Worm (Caenorhabditis elegans): Measurements from ENCODE around the gene unc-83.
A peak's percentile ranks its signal among the peaks of the same experiment; 100 is the strongest.

The unc-83 gene

ce11 chrV:6513786-6514430 lies 49.0 kb downstream of the unc-83 start:
- no peak for TF ChIP-seq ceh-62 (tag; optimal IDR thresholded peaks at IDR 0.05)
- TF ChIP-seq unc-62 (GFP tag; optimal IDR thresholded peaks at IDR 0.05 in 1 of 2) = peak in 1 of 2 experiments; percentile 95
- no peak for TF ChIP-seq unc-62 (tag; optimal IDR thresholded peaks at IDR 0.05)

- TF ChIP-seq lin-39 (tag; optimal IDR thresholded peaks at IDR 0.05) = no peak
- TF ChIP-seq ZK546.5 (tag; optimal IDR thresholded peaks at IDR 0.05) = no peak
- no peak for TF ChIP-seq egl-27 (tag; optimal IDR thresholded peaks at IDR 0.05)
- TF ChIP-seq ctbp-1 (GFP tag; IDR thresholded peaks at IDR 0.05) = 0 out of 2 replicates have a peak, but pooled peaks have one; percentile 36
- peak in 1 of 2 experiments; percentile 30 for TF ChIP-seq daf-16 (GFP tag; optimal IDR thresholded peaks at IDR 0.05)
- TF ChIP-seq daf-16 (tag; optimal IDR thresholded peaks at IDR 0.05) = peak; percentile 21
- no peak for TF ChIP-seq fos-1 (tag; optimal IDR thresholded peaks at IDR 0.05)
- TF ChIP-seq lin-13 (GFP tag; optimal IDR thresholded peaks at IDR 0.05) = peak; percentile 49
- TF ChIP-seq lsy-2 (tag; optimal IDR thresholded peaks at IDR 0.05) = peak; percentile 49 to 58
- peak; percentile 53 for TF ChIP-seq lin-38 (GFP tag; IDR thresholded peaks at IDR 0.05)
- TF ChIP-seq dmd-6 (GFP tag; IDR thresholded peaks at IDR 0.05) = peak; percentile 45
- peak; percentile 55 for TF ChIP-seq mes-2 (tag; optimal IDR thresholded peaks at IDR 0.05; ENCODE audit: poor library complexity, severe bottlenecking)
- TF ChIP-seq Y105C5A.15 (GFP tag; IDR thresholded peaks at IDR 0.05) = 0 out of 2 replicates have a peak, but pooled peaks have one; percentile 46
- 0 out of 2 replicates have a peak, but pooled peaks have one; percentile 48 for TF ChIP-seq tra-1 (GFP tag; IDR thresholded peaks at IDR 0.05)
- no peak for TF ChIP-seq F26F4.8 (GFP tag; conservative IDR thresholded peaks at IDR 0.05)
- TF ChIP-seq ceh-82 (tag; optimal IDR thresholded peaks at IDR 0.05) = no peak
- TF ChIP-seq nhr-28 (tag; optimal IDR thresholded peaks at IDR 0.05) = peak; percentile 36
- peak; percentile 81 for TF ChIP-seq mep-1 (tag; optimal IDR thresholded peaks at IDR 0.05)
- TF ChIP-seq nhr-48 (tag; optimal IDR thresholded peaks at IDR 0.05) = peak; percentile 44
- no peak for TF ChIP-seq unc-62 (GFP tag; optimal IDR thresholded peaks at IDR 0.05 in 1 of 2)
- no peak for TF ChIP-seq unc-62 (tag; optimal IDR thresholded peaks at IDR 0.05)
- peak; percentile 59; the same call in 1 of the 2 replicates for TF ChIP-seq madf-9 (GFP tag; conservative IDR thresholded peaks at IDR 0.05)
- TF ChIP-seq aly-2 (tag; optimal IDR thresholded peaks at IDR 0.05) = no peak
- no peak for TF ChIP-seq ceh-28 (tag; optimal IDR thresholded peaks at IDR 0.05)
- peak; percentile 79 for TF ChIP-seq hlh-11 (tag; optimal IDR thresholded peaks at IDR 0.05)
- TF ChIP-seq hmg-1.1 (GFP tag; IDR thresholded peaks at IDR 0.05) = peak; percentile 45
- TF ChIP-seq dpl-1 (GFP tag; optimal IDR thresholded peaks at IDR 0.05) = no peak
- no peak for TF ChIP-seq zfp-2 (tag; optimal IDR thresholded peaks at IDR 0.05)
- TF ChIP-seq spr-3 (GFP tag; optimal IDR thresholded peaks at IDR 0.05) = peak; percentile 12
- no peak for TF ChIP-seq ces-1 (GFP tag; optimal IDR thresholded peaks at IDR 0.05)
- no peak for TF ChIP-seq nhr-76 (tag; optimal IDR thresholded peaks at IDR 0.05)
- TF ChIP-seq lin-1 (GFP tag; IDR thresholded peaks at IDR 0.05) = 0 out of 2 replicates have a peak, but pooled peaks have one; percentile 15
- no peak for TF ChIP-seq egl-43 (GFP tag; IDR thresholded peaks at IDR 0.05)
- peak; percentile 71 for TF ChIP-seq duxl-1 (tag; optimal IDR thresholded peaks at IDR 0.05; ENCODE audit: poor library complexity)
- no peak for TF ChIP-seq tag-97 (GFP tag; IDR thresholded peaks at IDR 0.05)
- TF ChIP-seq F49E8.2 (tag; optimal IDR thresholded peaks at IDR 0.05; ENCODE audit: borderline replicate concordance) = no peak
- peak in 1 of 2 experiments; percentile 48 for TF ChIP-seq mdl-1 (tag; optimal IDR thresholded peaks at IDR 0.05)
- no peak for TF ChIP-seq ceh-44 (GFP tag; IDR thresholded peaks at IDR 0.05)
- TF ChIP-seq nhr-10 (tag; optimal IDR thresholded peaks at IDR 0.05) = no peak
- TF ChIP-seq zfp-3 (GFP tag; conservative IDR thresholded peaks at IDR 0.05) = peak; percentile 93
- peak; percentile 90 for TF ChIP-seq sdz-12 (GFP tag; optimal IDR thresholded peaks at IDR 0.05)
- TF ChIP-seq F10B5.3 (tag; optimal IDR thresholded peaks at IDR 0.05) = no peak
- TF ChIP-seq fkh-10 (GFP tag; optimal IDR thresholded peaks at IDR 0.05) = no peak
- no peak for TF ChIP-seq ceh-32 (tag; optimal IDR thresholded peaks at IDR 0.05; ENCODE audit: poor library complexity)
- peak; percentile 91 for TF ChIP-seq Y75B8A.6 (GFP tag; IDR thresholded peaks at IDR 0.05)
- no peak for TF ChIP-seq set-16 (GFP tag; IDR thresholded peaks at IDR 0.05)
- peak; percentile 46 for TF ChIP-seq gei-8 (GFP tag; optimal IDR thresholded peaks at IDR 0.05)
Observed at ce11 chrV:6514887-6515324, 50.0 kb downstream of the unc-83 start, which contains the start of gene dpy-11. TSS of gene dpy-11 (minus strand) at chrV:6515240.
